Worm (Caenorhabditis elegans) whole organism, young adult: ENCODE data around the gene ptr-3.

Source experiments
- egl-44 ChIP-seq: fragments of 200-800 bp; sonication (Bioruptor generic); IDR thresholded peaks from 2 replicates; pipeline ENCODE4 v1.3.6; 2022; ENCODE audit warnings: missing genetic modification reagents, missing genetic modification characterization, missing compliant biosample characterization
- hrde-1 ChIP-seq: sonication (generic microtip); optimal IDR thresholded peaks from 2 replicates; lab custom pipeline; 2016; ENCODE audit warnings: missing genetic modification characterization, mild to moderate bottlenecking, missing compliant biosample characterization, moderate library complexity, missing genotype, missing genetic modification reagents, borderline replicate concordance
- nhr-90 ChIP-seq: sonication (generic microtip); optimal IDR thresholded peaks from 2 replicates; lab custom pipeline; 2016; ENCODE audit warnings: missing genotype, mild to moderate bottlenecking, missing genetic modification characterization, missing compliant biosample characterization
- pha-4 ChIP-seq: fragments of 150-350 bp; sonication (generic microtip); optimal IDR thresholded peaks from 2 replicates; lab custom pipeline; 2014; ENCODE audit warnings: missing biosample characterization, missing genetic modification reagents, missing genetic modification characterization
- snpc-1.1 ChIP-seq: sonication (generic microtip); optimal IDR thresholded peaks from 2 replicates; lab custom pipeline; 2017; ENCODE audit warnings: missing genetic modification characterization, mild to moderate bottlenecking, missing compliant biosample characterization, antibody characterized with exemption, moderate library complexity, missing genotype, missing genetic modification reagents; ENCODE audit not compliant: insufficient read depth
- snpc-3.4 ChIP-seq: sonication (generic microtip); optimal IDR thresholded peaks from 2 replicates; lab custom pipeline; 2017; ENCODE audit warnings: missing genetic modification characterization, mild to moderate bottlenecking, missing compliant biosample characterization, antibody characterized with exemption, moderate library complexity, missing genotype, missing genetic modification reagents

ce11 chrII:356969-357368 is 10.4 kb downstream of the ptr-3 start, which contains the start of gene dmsr-4:
- TF ChIP-seq nhr-90 (tag; lab: Kevin White, UChicago) (no peak), egl-44 (no peak), snpc-1.1 (tag; lab: Kevin White, UChicago) (no peak), pha-4 (no peak), hrde-1 (tag; lab: Kevin White, UChicago) (no peak), snpc-3.4 (tag; lab: Kevin White, UChicago) (no peak)
